Worm (Caenorhabditis elegans) whole organism, young adult: ENCODE measurements around the gene prdx-2.
A peak's percentile ranks its signal among the peaks of the same experiment; 100 is the strongest.

Source experiments
- B0019.2 ChIP-seq: fragments of 200-800 bp; sonication (Bioruptor generic); conservative IDR thresholded peaks from 2 replicates; pipeline ENCODE4 v1.3.6; 2022; ENCODE audit warnings: missing genetic modification reagents, missing genetic modification characterization, missing compliant biosample characterization
- B0035.1 ChIP-seq: sonication (generic microtip); optimal IDR thresholded peaks from 2 replicates; lab custom pipeline; 2016; ENCODE audit warnings: missing genetic modification characterization, mild to moderate bottlenecking, missing compliant biosample characterization, missing genotype, missing genetic modification reagents
- B0336.3 ChIP-seq: fragments of 200-800 bp; sonication (Bioruptor generic); IDR thresholded peaks from 2 replicates; pipeline ENCODE4 v1.3.6; 2022; ENCODE audit warnings: missing genetic modification characterization, missing compliant biosample characterization
- C06A6.2 ChIP-seq: fragments of 200-800 bp; sonication (Bioruptor generic); conservative IDR thresholded peaks from 2 replicates; pipeline ENCODE4 v1.3.6; 2022; ENCODE audit warnings: missing genetic modification characterization, missing compliant biosample characterization
- F22D6.2 ChIP-seq: sonication (generic microtip); optimal IDR thresholded peaks from 2 replicates; lab custom pipeline; 2016; ENCODE audit warnings: mild to moderate bottlenecking, missing genetic modification characterization, missing compliant biosample characterization
- Y53F4B.3 ChIP-seq: fragments of 200-800 bp; sonication (Bioruptor generic); IDR thresholded peaks from 2 replicates; pipeline ENCODE4 v1.3.6; 2022; ENCODE audit warnings: missing genetic modification reagents, missing genetic modification characterization, missing compliant biosample characterization
- Y95B8A.8 ChIP-seq: fragments of 200-800 bp; sonication (Bioruptor generic); IDR thresholded peaks from 2 replicates; pipeline ENCODE4 v1.3.6; 2022; ENCODE audit warnings: missing genetic modification reagents, missing genetic modification characterization, missing compliant biosample characterization
- ama-1 ChIP-seq, 3 experiments: fragments of 150-350 bp in 1 of 3; sonication (generic microtip) in 2 of 3; optimal IDR thresholded peaks; 2 replicates each; lab custom pipeline; 2014 to 2018; ENCODE audit warnings: missing biosample characterization in 2 of 3, missing genetic modification characterization in 2 of 3, missing genetic modification reagents in 2 of 3
- atf-7 ChIP-seq: sonication (generic microtip); optimal IDR thresholded peaks from 2 replicates; lab custom pipeline; 2017; ENCODE audit warnings: mild to moderate bottlenecking, missing genetic modification characterization, missing compliant biosample characterization
- athp-1 ChIP-seq: sonication (generic microtip); optimal IDR thresholded peaks from 2 replicates; lab custom pipeline; 2017; ENCODE audit warnings: mild to moderate bottlenecking, missing genetic modification characterization, missing compliant biosample characterization
- attf-3 ChIP-seq: fragments of 200-800 bp; sonication (Bioruptor generic); conservative IDR thresholded peaks from 2 replicates; pipeline ENCODE4 v1.3.6; 2022; ENCODE audit warnings: missing genetic modification reagents, missing genetic modification characterization, missing compliant biosample characterization
- bed-2 ChIP-seq: fragments of 200-800 bp; sonication (Bioruptor generic); IDR thresholded peaks from 2 replicates; pipeline ENCODE4 v1.3.6; 2022; ENCODE audit warnings: missing genetic modification reagents, missing genetic modification characterization, missing compliant biosample characterization
- ceh-40 ChIP-seq: fragments of 200-800 bp; sonication (Bioruptor generic); IDR thresholded peaks from 2 replicates; pipeline ENCODE4 v1.3.6; 2022; ENCODE audit warnings: missing genetic modification characterization, missing compliant biosample characterization
- ceh-91 ChIP-seq: fragments of 200-800 bp; sonication (Bioruptor generic); IDR thresholded peaks from 2 replicates; pipeline ENCODE4 v1.3.6; 2022; ENCODE audit warnings: missing genetic modification reagents, missing genetic modification characterization, missing compliant biosample characterization
- chd-7 ChIP-seq: sonication (generic microtip); optimal IDR thresholded peaks from 2 replicates; lab custom pipeline; 2016; ENCODE audit warnings: mild to moderate bottlenecking, missing genetic modification characterization, moderate library complexity, missing compliant biosample characterization
- die-1 ChIP-seq: sonication (generic microtip); optimal IDR thresholded peaks from 2 replicates; lab custom pipeline; 2016; ENCODE audit warnings: missing genotype, mild to moderate bottlenecking, missing genetic modification characterization, missing compliant biosample characterization
- dox-1 ChIP-seq: fragments of 200-800 bp; sonication (Bioruptor generic); IDR thresholded peaks from 2 replicates; pipeline ENCODE4 v1.3.6; 2022; ENCODE audit warnings: missing genetic modification reagents, missing genetic modification characterization, missing compliant biosample characterization
- dpl-1 ChIP-seq: fragments of 150-350 bp; optimal IDR thresholded peaks from 2 replicates; lab custom pipeline; 2014; ENCODE audit warnings: missing biosample characterization, missing genetic modification reagents, missing genetic modification characterization
- egl-18 ChIP-seq: fragments of 200-800 bp; sonication (Bioruptor generic); IDR thresholded peaks from 2 replicates; pipeline ENCODE4 v1.3.6; 2022; ENCODE audit warnings: missing genetic modification reagents, missing genetic modification characterization, missing compliant biosample characterization
- egl-44 ChIP-seq: fragments of 200-800 bp; sonication (Bioruptor generic); IDR thresholded peaks from 2 replicates; pipeline ENCODE4 v1.3.6; 2022; ENCODE audit warnings: missing genetic modification reagents, missing genetic modification characterization, missing compliant biosample characterization
- fkh-3 ChIP-seq: sonication (generic microtip); optimal IDR thresholded peaks from 2 replicates; lab custom pipeline; 2016; ENCODE audit warnings: mild to moderate bottlenecking, missing genetic modification characterization, missing compliant biosample characterization
- hmg-1.2 ChIP-seq: fragments of 200-800 bp; sonication (Bioruptor generic); IDR thresholded peaks from 2 replicates; pipeline ENCODE4 v1.3.6; 2022; ENCODE audit warnings: missing genetic modification reagents, missing genetic modification characterization, missing compliant biosample characterization
- hmg-20 ChIP-seq: fragments of 200-800 bp; sonication (Bioruptor generic); IDR thresholded peaks from 2 replicates; pipeline ENCODE4 v1.3.6; 2022; ENCODE audit warnings: missing genetic modification reagents, missing genetic modification characterization, missing compliant biosample characterization
- lin-26 ChIP-seq: fragments of 200-800 bp; sonication (Bioruptor generic); IDR thresholded peaks from 2 replicates; pipeline ENCODE4 v1.3.6; 2022; ENCODE audit warnings: missing genetic modification reagents, missing genetic modification characterization, missing compliant biosample characterization
- lin-40 ChIP-seq: sonication (generic microtip); optimal IDR thresholded peaks from 2 replicates; lab custom pipeline; 2016; ENCODE audit warnings: missing genetic modification characterization, mild to moderate bottlenecking, missing compliant biosample characterization, missing genotype, missing genetic modification reagents
- lsl-1 ChIP-seq: fragments of 200-800 bp; sonication (Bioruptor generic); optimal IDR thresholded peaks from 2 replicates; lab custom pipeline; 2018; ENCODE audit warnings: mild to moderate bottlenecking, missing genetic modification characterization, moderate library complexity, missing compliant biosample characterization
- madf-3 ChIP-seq: fragments of 200-800 bp; sonication (Bioruptor generic); IDR thresholded peaks from 2 replicates; pipeline ENCODE4 v1.3.6; 2022; ENCODE audit warnings: missing genetic modification reagents, missing genetic modification characterization, missing compliant biosample characterization
- mel-28 ChIP-seq: sonication (generic microtip); optimal IDR thresholded peaks from 2 replicates; lab custom pipeline; 2016; ENCODE audit warnings: borderline replicate concordance, mild to moderate bottlenecking, missing genetic modification characterization, missing compliant biosample characterization
- nfya-2 ChIP-seq: fragments of 200-800 bp; sonication (Bioruptor generic); IDR thresholded peaks from 2 replicates; pipeline ENCODE4 v1.3.6; 2022; ENCODE audit warnings: missing genetic modification reagents, missing genetic modification characterization, missing compliant biosample characterization
- nfyb-1 ChIP-seq: fragments of 200-800 bp; sonication (Bioruptor generic); IDR thresholded peaks from 2 replicates; pipeline ENCODE4 v1.3.6; 2022; ENCODE audit warnings: missing genetic modification reagents, missing genetic modification characterization, missing compliant biosample characterization
- nhr-120 ChIP-seq: fragments of 200-800 bp; sonication (Bioruptor generic); IDR thresholded peaks from 2 replicates; pipeline ENCODE4 v1.3.6; 2022; ENCODE audit warnings: missing genetic modification characterization, missing compliant biosample characterization
- nhr-80 ChIP-seq: sonication (generic microtip); optimal IDR thresholded peaks from 2 replicates; lab custom pipeline; 2016; ENCODE audit warnings: missing genetic modification characterization, missing compliant biosample characterization
- nhr-90 ChIP-seq: sonication (generic microtip); optimal IDR thresholded peaks from 2 replicates; lab custom pipeline; 2016; ENCODE audit warnings: missing genotype, mild to moderate bottlenecking, missing genetic modification characterization, missing compliant biosample characterization
- pbrm-1 ChIP-seq: fragments of 200-800 bp; sonication (Bioruptor generic); IDR thresholded peaks from 2 replicates; pipeline ENCODE4 v1.3.6; 2022; ENCODE audit warnings: missing genetic modification reagents, missing genetic modification characterization, missing compliant biosample characterization
- pha-4 ChIP-seq: fragments of 150-350 bp; sonication (generic microtip); optimal IDR thresholded peaks from 2 replicates; lab custom pipeline; 2014; ENCODE audit warnings: missing biosample characterization, missing genetic modification reagents, missing genetic modification characterization
- rcor-1 ChIP-seq: fragments of 200-800 bp; sonication (Bioruptor generic); IDR thresholded peaks from 2 replicates; pipeline ENCODE4 v1.3.6; 2022; ENCODE audit warnings: missing genetic modification reagents, missing genetic modification characterization, missing compliant biosample characterization
- rec-8 ChIP-seq, 2 experiments: sonication (generic microtip); optimal IDR thresholded peaks; 2 replicates each; lab custom pipeline; 2016; ENCODE audit warnings: mild to moderate bottlenecking in 2 of 2, missing genetic modification characterization in 2 of 2, missing genetic modification reagents in 2 of 2, missing genotype in 2 of 2, missing biosample characterization in 1 of 2, missing compliant biosample characterization in 1 of 2, moderate library complexity in 1 of 2
- repo-1 ChIP-seq: sonication (generic microtip); optimal IDR thresholded peaks from 2 replicates; lab custom pipeline; 2017; ENCODE audit warnings: mild to moderate bottlenecking, missing genetic modification characterization, missing compliant biosample characterization
- sea-2 ChIP-seq: fragments of 200-800 bp; sonication (Bioruptor generic); IDR thresholded peaks from 2 replicates; pipeline ENCODE4 v1.3.6; 2022; ENCODE audit warnings: missing genetic modification characterization, missing compliant biosample characterization
- snpc-4 ChIP-seq, 5 experiments: fragments of 150-350 bp in 1 of 5; sonication (generic microtip) in 4 of 5; optimal IDR thresholded peaks; 2 replicates each; lab custom pipeline; 2014 to 2018; ENCODE audit warnings: missing genetic modification characterization in 5 of 5, missing biosample characterization in 3 of 5, antibody characterized with exemption in 2 of 5, mild to moderate bottlenecking in 2 of 5, missing compliant biosample characterization in 2 of 5, missing genotype in 2 of 5, moderate library complexity in 2 of 5, missing genetic modification reagents in 1 of 5
- sptf-2 ChIP-seq: fragments of 200-800 bp; sonication (Bioruptor generic); optimal IDR thresholded peaks from 2 replicates; lab custom pipeline; 2018; ENCODE audit warnings: mild to moderate bottlenecking, missing genetic modification characterization, missing compliant biosample characterization
- tbp1 ChIP-seq: fragments of 200-800 bp; sonication (Bioruptor generic); optimal IDR thresholded peaks from 2 replicates; lab custom pipeline; 2018; ENCODE audit warnings: mild to moderate bottlenecking, missing genetic modification characterization, missing compliant biosample characterization
- unc-130 ChIP-seq: sonication (generic microtip); optimal IDR thresholded peaks from 2 replicates; lab custom pipeline; 2016; ENCODE audit warnings: missing genetic modification reagents, missing genetic modification characterization, missing compliant biosample characterization
- unc-62 ChIP-seq: fragments of 150-350 bp; optimal IDR thresholded peaks from 2 replicates; lab custom pipeline; 2014; ENCODE audit warnings: missing biosample characterization, missing genetic modification reagents, missing genetic modification characterization
- zfh-2 ChIP-seq: fragments of 200-800 bp; sonication (Bioruptor generic); conservative IDR thresholded peaks from 2 replicates; pipeline ENCODE4 v1.3.6; 2022; ENCODE audit warnings: missing genetic modification reagents, missing genetic modification characterization, missing compliant biosample characterization
- ztf-28 ChIP-seq: fragments of 200-800 bp; sonication (Bioruptor generic); IDR thresholded peaks from 2 replicates; pipeline ENCODE4 v1.3.6; 2022; ENCODE audit warnings: missing genetic modification reagents, missing genetic modification characterization, missing compliant biosample characterization
- ztf-6 ChIP-seq: fragments of 200-800 bp; sonication (Bioruptor generic); IDR thresholded peaks from 2 replicates; pipeline ENCODE4 v1.3.6; 2022; ENCODE audit warnings: missing genetic modification reagents, missing genetic modification characterization, missing compliant biosample characterization

prdx-2 gene

DNA sequence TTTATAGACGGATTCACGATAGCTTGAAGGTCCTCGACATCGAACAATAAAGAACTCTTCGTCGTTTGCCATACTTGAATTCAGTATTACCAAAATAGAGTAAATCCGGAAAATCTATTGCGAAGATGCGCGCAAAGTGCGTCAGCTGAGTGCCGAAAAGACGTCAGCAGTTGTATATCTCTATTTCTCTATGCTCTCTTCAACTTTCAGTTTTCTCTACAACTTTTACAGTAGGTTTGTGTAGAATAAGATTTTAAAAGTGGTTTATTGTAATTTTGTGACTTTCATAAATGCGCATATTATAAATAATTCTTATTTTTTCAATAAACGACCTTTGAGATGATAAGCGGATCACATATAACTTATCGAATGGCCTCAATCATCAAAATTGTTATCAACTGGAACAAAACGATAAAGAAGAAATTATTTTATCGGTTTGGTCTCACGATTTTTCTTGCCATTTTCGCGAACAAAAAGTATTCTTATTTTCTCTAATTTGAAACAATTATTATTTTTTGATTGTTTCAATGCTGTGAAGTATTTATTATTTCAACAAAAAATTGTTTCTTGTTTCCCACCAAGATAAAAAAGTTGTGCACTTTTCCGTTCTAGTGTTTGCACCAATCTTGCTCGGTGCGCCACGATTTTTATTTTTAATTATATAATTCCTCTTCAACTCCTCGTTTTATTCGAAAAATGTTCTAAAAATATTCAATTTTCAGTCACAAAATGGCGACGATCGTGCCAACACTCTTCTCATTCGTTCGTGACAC, 4.5 kb upstream of the prdx-2 start, which contains the start of the genes agt-2 and F09E5.3 (continued):
- TF ChIP-seq repo-1 (tag; lab: Kevin White, UChicago) (peak; percentile 56), F22D6.2 (tag; lab: Kevin White, UChicago) (peak; percentile 5), ceh-40 (GFP tag; lab: Robert Waterston, UW) (no peak), ama-1 (optimal IDR thresholded peaks at IDR 0.05; lab: Kevin White, UChicago) (no peak), ama-1 (GFP tag; optimal IDR thresholded peaks at IDR 0.05; lab: Kevin White, UChicago) (no peak), zfh-2 (no peak), fkh-3 (tag; lab: Kevin White, UChicago) (no peak), nhr-80 (tag; lab: Kevin White, UChicago) (peak; percentile 59), tbp1 (GFP tag; lab: Kevin White, UChicago) (peak; percentile 61), rec-8 (tag; optimal IDR thresholded peaks at IDR 0.05; lab: Kevin White, UChicago) (no peak), madf-3 (GFP tag; lab: Robert Waterston, UW) (peak; percentile 86), Y95B8A.8 (GFP tag; lab: Robert Waterston, UW) (no peak), nhr-90 (no peak), B0035.1 (tag; lab: Kevin White, UChicago) (no peak), nfyb-1 (GFP tag; lab: Robert Waterston, UW) (peak; percentile 77), dpl-1 (peak; percentile 45), attf-3 (GFP tag; lab: Robert Waterston, UW) (peak; percentile 59), egl-18 (no peak), hmg-20 (peak; percentile 50; the same call in 1 of the 2 replicates), ceh-91 (GFP tag; lab: Robert Waterston, UW) (peak; percentile 37; the same call in 1 of the 2 replicates), unc-62 (GFP tag; lab: Kevin White, UChicago) (no peak), lin-40 (peak; percentile 92), chd-7 (peak; percentile 15), snpc-4 (GFP tag; optimal IDR thresholded peaks at IDR 0.05; lab: Kevin White, UChicago) (no peak), snpc-4 (tag; optimal IDR thresholded peaks at IDR 0.05; lab: Kevin White, UChicago) (peak; percentile 5 to 72 (median 52)), die-1 (tag; lab: Kevin White, UChicago) (no peak), B0336.3 (peak; percentile 52; the same call in 1 of the 2 replicates), pha-4 (tag; lab: Kevin White, UChicago) (peak; percentile 61), sea-2 (no peak), sptf-2 (no peak), lin-26 (GFP tag; lab: Robert Waterston, UW) (peak; percentile 55; the same call in 1 of the 2 replicates), nhr-120 (GFP tag; lab: Robert Waterston, UW) (no peak), nfya-2 (GFP tag; lab: Robert Waterston, UW) (no peak), C06A6.2 (GFP tag; lab: Robert Waterston, UW) (peak; percentile 75; the same call in 1 of the 2 replicates), ztf-28 (GFP tag; lab: Robert Waterston, UW) (no peak), mel-28 (tag; lab: Kevin White, UChicago) (no peak), pbrm-1 (GFP tag; lab: Robert Waterston, UW) (peak; percentile 86), rcor-1 (GFP tag; lab: Robert Waterston, UW) (peak; percentile 91), athp-1 (tag; lab: Kevin White, UChicago) (peak; percentile 37), Y53F4B.3 (no peak), atf-7 (tag; lab: Kevin White, UChicago) (peak; percentile 35), ztf-6 (GFP tag; lab: Robert Waterston, UW) (no peak), unc-130 (GFP tag; lab: Kevin White, UChicago) (no peak), hmg-1.2 (GFP tag; lab: Robert Waterston, UW) (peak; percentile 78), B0019.2 (GFP tag; lab: Robert Waterston, UW) (no peak), dox-1 (peak; percentile 84), egl-44 (GFP tag; lab: Robert Waterston, UW) (no peak), lsl-1 (peak; percentile 71), bed-2 (GFP tag; lab: Robert Waterston, UW) (no peak)
